Worm (Caenorhabditis elegans): Measurements from ENCODE around the gene gon-4.

- no peak for TF ChIP-seq nhr-77 (tag; optimal IDR thresholded peaks at IDR 0.05)
- no peak for TF ChIP-seq unc-62 (GFP tag; optimal IDR thresholded peaks at IDR 0.05)
- no peak for TF ChIP-seq zag-1 (tag; optimal IDR thresholded peaks at IDR 0.05)
- TF ChIP-seq lin-39 (tag; optimal IDR thresholded peaks at IDR 0.05) = no peak
- TF ChIP-seq nhr-6 (tag; optimal IDR thresholded peaks at IDR 0.05) = no peak
- TF ChIP-seq nhr-10 (tag; optimal IDR thresholded peaks at IDR 0.05) = no peak
- no peak for TF ChIP-seq nhr-237 (tag; optimal IDR thresholded peaks at IDR 0.05)
- TF ChIP-seq skn-1 (tag; optimal IDR thresholded peaks at IDR 0.05) = no peak
- no peak for TF ChIP-seq aly-2 (tag; optimal IDR thresholded peaks at IDR 0.05)
- TF ChIP-seq C34F6.9 (tag; optimal IDR thresholded peaks at IDR 0.05) = no peak
- TF ChIP-seq ceh-82 (tag; optimal IDR thresholded peaks at IDR 0.05) = no peak
- peak; percentile 28 for TF ChIP-seq sma-9 (GFP tag; optimal IDR thresholded peaks at IDR 0.05)
- no peak for TF ChIP-seq sma-9 (tag; optimal IDR thresholded peaks at IDR 0.05)
Observed at ce11 chrIV:10243276-10243675, 45.7 kb downstream of the gon-4 start, which contains the start of gene tkt-1.
